Worm (Caenorhabditis elegans): ENCODE results near the gene grd-13.

The grd-13 gene

ce11 chrIV:3444101-3444500 lies 6.0 kb downstream of the grd-13 start, which contains the start of gene F09D12.2:
Gene F09D12.2, minus strand, starts transcription at chrIV:3444201.
- no peak for TF ChIP-seq unc-62 (GFP tag; optimal IDR thresholded peaks at IDR 0.05)

- TF ChIP-seq unc-62 (GFP tag; optimal IDR thresholded peaks at IDR 0.05), result no peak
Measured at ce11 chrIV:3444614-3445013, 6.5 kb downstream of the grd-13 start, which contains the start of gene F58E2.5. Gene F58E2.5, plus strand, starts transcription at chrIV:3444914.

- no peak for TF ChIP-seq unc-62 (GFP tag; optimal IDR thresholded peaks at IDR 0.05)
Measured at ce11 chrIV:3447350-3447749, 9.2 kb downstream of the grd-13 start.

ce11 chrIV:3452516-3452915 lies 14.4 kb downstream of the grd-13 start:
- no peak for TF ChIP-seq unc-62 (GFP tag; optimal IDR thresholded peaks at IDR 0.05)

- no peak for TF ChIP-seq unc-62 (GFP tag; optimal IDR thresholded peaks at IDR 0.05)
Measured at ce11 chrIV:3453346-3453745, 15.2 kb downstream of the grd-13 start, which contains the start of gene srz-23. Gene srz-23, plus strand, starts transcription at chrIV:3453608.

ce11 chrIV:3463254-3463653 lies 25.1 kb downstream of the grd-13 start, which contains the start of gene F58E2.4:
Gene F58E2.4, plus strand, starts transcription at chrIV:3463387.
- no peak for TF ChIP-seq unc-62 (GFP tag; optimal IDR thresholded peaks at IDR 0.05)

- TF ChIP-seq unc-62 (GFP tag; optimal IDR thresholded peaks at IDR 0.05), result no peak
Measured at ce11 chrIV:3467128-3467527, 29.0 kb downstream of the grd-13 start, which contains the start of gene F58E2.3. Gene F58E2.3, plus strand, starts transcription at chrIV:3467428.

- TF ChIP-seq unc-62 (GFP tag; optimal IDR thresholded peaks at IDR 0.05), result no peak
Measured at ce11 chrIV:3467751-3468150, 29.6 kb downstream of the grd-13 start.

- TF ChIP-seq unc-62 (GFP tag; optimal IDR thresholded peaks at IDR 0.05), result no peak
Measured at ce11 chrIV:3469742-3470141, 31.6 kb downstream of the grd-13 start, which contains the start of gene F58E2.2. Gene F58E2.2, plus strand, starts transcription at chrIV:3470042.

ce11 chrIV:3477124-3477523 lies 39.0 kb downstream of the grd-13 start, which contains the start of gene srz-69:
Gene srz-69, minus strand, starts transcription at chrIV:3477224.
- no peak for TF ChIP-seq unc-62 (GFP tag; optimal IDR thresholded peaks at IDR 0.05)

- no peak for TF ChIP-seq unc-62 (GFP tag; optimal IDR thresholded peaks at IDR 0.05)
Measured at ce11 chrIV:3478911-3479385, 40.8 kb downstream of the grd-13 start, which contains the start of the genes srz-70 and C09G12.5. Gene srz-70, minus strand, starts transcription at chrIV:3479011. Gene C09G12.5, plus strand, starts transcription at chrIV:3479335.

- no peak for TF ChIP-seq unc-62 (GFP tag; optimal IDR thresholded peaks at IDR 0.05)
Measured at ce11 chrIV:3481760-3482159, 43.6 kb downstream of the grd-13 start, which contains the start of gene srz-37. Gene srz-37, minus strand, starts transcription at chrIV:3481860.

- TF ChIP-seq unc-62 (GFP tag; optimal IDR thresholded peaks at IDR 0.05), result no peak
Measured at ce11 chrIV:3482195-3482959, 44.3 kb downstream of the grd-13 start, which contains the start of gene srz-82. Gene srz-82, plus strand, starts transcription at chrIV:3482895.
